Fruit fly (Drosophila melanogaster) whole organism, embryonic: ENCODE measurements around the gene CG17768.
A peak's percentile ranks its signal among the peaks of the same experiment; 100 is the strongest.

ENCODE experiments used
- ATbp ChIP-seq: fragments of 200-800 bp; sonication (Bioruptor generic); optimal IDR thresholded peaks from 2 replicates; lab custom pipeline; 2017; ENCODE audit warnings: missing biosample characterization, mild to moderate bottlenecking, missing genetic modification characterization, missing genetic modification reagents
- Abd-B ChIP-seq: fragments of 200-800 bp; sonication (Bioruptor generic); optimal IDR thresholded peaks from 2 replicates; lab custom pipeline; 2018; ENCODE audit warnings: missing biosample characterization, mild to moderate bottlenecking, missing genetic modification characterization, moderate library complexity
- Asciz ChIP-seq: fragments of 200-800 bp; sonication (Bioruptor generic); optimal IDR thresholded peaks from 2 replicates; lab custom pipeline; 2017; ENCODE audit warnings: missing biosample characterization, mild to moderate bottlenecking, missing genetic modification characterization, missing genetic modification reagents
- B-H2 ChIP-seq: fragments of 200-800 bp; sonication (Bioruptor generic); optimal IDR thresholded peaks from 2 replicates; lab custom pipeline; 2018; ENCODE audit warnings: missing biosample characterization, mild to moderate bottlenecking, missing genetic modification characterization
- Bgb ChIP-seq: fragments of 200-800 bp; sonication (Bioruptor generic); IDR thresholded peaks from 2 replicates; pipeline ENCODE4 v1.3.6; 2022; ENCODE audit warnings: missing biosample characterization, missing genetic modification characterization; ENCODE audit not compliant: partially characterized antibody
- Blimp-1 ChIP-seq: fragments of 200-800 bp; sonication (Bioruptor generic); optimal IDR thresholded peaks from 3 replicates; lab custom pipeline; 2018; ENCODE audit warnings: missing biosample characterization, missing genetic modification characterization, mild to moderate bottlenecking, moderate library complexity, missing genetic modification reagents
- CG11696 ChIP-seq: fragments of 200-800 bp; sonication (Bioruptor generic); IDR thresholded peaks from 2 replicates; pipeline ENCODE4 v1.3.6; 2022; ENCODE audit warnings: missing biosample characterization, missing genetic modification characterization
- CG12659 ChIP-seq: fragments of 200-800 bp; sonication (Bioruptor generic); optimal IDR thresholded peaks from 3 replicates; lab custom pipeline; 2017; ENCODE audit warnings: mild to moderate bottlenecking, missing biosample characterization, missing genetic modification reagents, missing genetic modification characterization
- CG12744 ChIP-seq: fragments of 200-800 bp; sonication (Bioruptor generic); optimal IDR thresholded peaks from 2 replicates; lab custom pipeline; 2016; ENCODE audit warnings: missing biosample characterization, missing genetic modification characterization
- CG13424 ChIP-seq: fragments of 200-800 bp; sonication (Bioruptor generic); optimal IDR thresholded peaks from 2 replicates; lab custom pipeline; 2019; ENCODE audit warnings: missing biosample characterization, mild to moderate bottlenecking, missing genetic modification characterization, moderate library complexity
- CG1602 ChIP-seq: fragments of 200-800 bp; sonication (Bioruptor generic); optimal IDR thresholded peaks from 3 replicates; lab custom pipeline; 2016; ENCODE audit warnings: missing biosample characterization, missing genetic modification characterization
- CG17612 ChIP-seq: fragments of 200-800 bp; sonication (Bioruptor generic); IDR thresholded peaks from 2 replicates; pipeline ENCODE4 v1.3.6; 2022; ENCODE audit warnings: missing biosample characterization, missing genetic modification characterization
- CG17829 ChIP-seq: fragments of 200-800 bp; optimal IDR thresholded peaks from 2 replicates; lab custom pipeline; 2019; ENCODE audit warnings: missing biosample characterization, mild to moderate bottlenecking, missing genetic modification characterization, moderate library complexity
- CG1792 ChIP-seq: fragments of 200-800 bp; sonication (Bioruptor generic); optimal IDR thresholded peaks from 2 replicates; lab custom pipeline; 2016; ENCODE audit warnings: missing biosample characterization, missing genetic modification characterization
- CG18262 ChIP-seq: fragments of 200-800 bp; optimal IDR thresholded peaks from 3 replicates; lab custom pipeline; 2019; ENCODE audit warnings: missing biosample characterization, mild to moderate bottlenecking, missing genetic modification characterization, moderate library complexity
- CG2129 ChIP-seq: fragments of 200-800 bp; sonication (Bioruptor generic); IDR thresholded peaks from 2 replicates; pipeline ENCODE4 v1.3.6; 2022; ENCODE audit warnings: missing biosample characterization, missing genetic modification characterization; ENCODE audit not compliant: partially characterized antibody
- CG31388 ChIP-seq: fragments of 200-800 bp; sonication (Bioruptor generic); optimal IDR thresholded peaks from 2 replicates; lab custom pipeline; 2016; ENCODE audit warnings: missing biosample characterization, missing genetic modification characterization
- CG3995 ChIP-seq: fragments of 200-800 bp; sonication (Bioruptor generic); optimal IDR thresholded peaks from 3 replicates; lab custom pipeline; 2016; ENCODE audit warnings: missing biosample characterization, missing genetic modification characterization
- CG5245 ChIP-seq: fragments of 200-800 bp; sonication (Bioruptor generic); optimal IDR thresholded peaks from 3 replicates; lab custom pipeline; 2016; ENCODE audit warnings: missing biosample characterization, missing genetic modification characterization
- CG7928 ChIP-seq: fragments of 200-800 bp; sonication (Bioruptor generic); optimal IDR thresholded peaks from 2 replicates; lab custom pipeline; 2017; ENCODE audit warnings: missing biosample characterization, mild to moderate bottlenecking, missing genetic modification characterization
- CG8281 ChIP-seq: fragments of 200-800 bp; sonication (Bioruptor generic); optimal IDR thresholded peaks from 2 replicates; lab custom pipeline; 2018; ENCODE audit warnings: missing biosample characterization, mild to moderate bottlenecking, missing genetic modification characterization, moderate library complexity
- CG9437 ChIP-seq: fragments of 200-800 bp; sonication (Bioruptor generic); optimal IDR thresholded peaks from 2 replicates; lab custom pipeline; 2018; ENCODE audit warnings: missing biosample characterization, mild to moderate bottlenecking, missing genetic modification characterization
- CG9797 ChIP-seq: fragments of 200-800 bp; sonication (Bioruptor generic); optimal IDR thresholded peaks from 3 replicates; lab custom pipeline; 2018; ENCODE audit warnings: missing biosample characterization, mild to moderate bottlenecking, missing genetic modification characterization
- CG9876 ChIP-seq: fragments of 200-800 bp; sonication (Bioruptor generic); optimal IDR thresholded peaks from 2 replicates; lab custom pipeline; 2016; ENCODE audit warnings: missing biosample characterization, missing genetic modification characterization
- CHES-1-like ChIP-seq: fragments of 200-800 bp; sonication (Bioruptor generic); optimal IDR thresholded peaks from 2 replicates; lab custom pipeline; 2016; ENCODE audit warnings: missing biosample characterization, missing genetic modification characterization
- Dref ChIP-seq: fragments of 200-800 bp; sonication (Bioruptor generic); IDR thresholded peaks from 2 replicates; pipeline ENCODE4 v1.3.6; 2022; ENCODE audit warnings: missing biosample characterization, missing genetic modification characterization
- E2f2 ChIP-seq: fragments of 200-800 bp; sonication (Bioruptor generic); IDR thresholded peaks from 2 replicates; pipeline ENCODE4 v1.3.6; 2022; ENCODE audit warnings: missing biosample characterization, missing genetic modification characterization
- ERR ChIP-seq: fragments of 200-800 bp; sonication (Bioruptor generic); optimal IDR thresholded peaks from 2 replicates; lab custom pipeline; 2016; ENCODE audit warnings: missing biosample characterization, missing genetic modification characterization
- HLH54F ChIP-seq: fragments of 200-800 bp; sonication (Bioruptor generic); optimal IDR thresholded peaks from 3 replicates; lab custom pipeline; 2016; ENCODE audit warnings: missing biosample characterization, missing genetic modification characterization
- Lim3 ChIP-seq: fragments of 200-800 bp; sonication (Bioruptor generic); IDR thresholded peaks from 2 replicates; pipeline ENCODE4 v1.3.6; 2022; ENCODE audit warnings: missing biosample characterization, missing genetic modification characterization
- Sry-β ChIP-seq: fragments of 200-800 bp; sonication (Bioruptor generic); optimal IDR thresholded peaks from 2 replicates; lab custom pipeline; 2018; ENCODE audit warnings: missing biosample characterization, mild to moderate bottlenecking, missing genetic modification characterization, moderate library complexity
- ab ChIP-seq: fragments of 200-800 bp; sonication (Bioruptor generic); optimal IDR thresholded peaks from 2 replicates; lab custom pipeline; 2016; ENCODE audit warnings: missing biosample characterization, missing genetic modification characterization
- ara ChIP-seq: fragments of 200-800 bp; sonication (Bioruptor generic); IDR thresholded peaks from 2 replicates; pipeline ENCODE4 v1.3.6; 2022; ENCODE audit warnings: missing biosample characterization, missing genetic modification characterization
- ase ChIP-seq: fragments of 200-800 bp; sonication (Bioruptor generic); IDR thresholded peaks from 3 replicates; pipeline ENCODE4 v1.3.6; 2022; ENCODE audit warnings: missing biosample characterization, missing genetic modification characterization
- cas ChIP-seq: fragments of 200-800 bp; sonication (Bioruptor generic); IDR thresholded peaks from 2 replicates; pipeline ENCODE4 v1.3.6; 2022; ENCODE audit warnings: missing biosample characterization, missing genetic modification characterization
- chinmo ChIP-seq: fragments of 200-800 bp; sonication (Bioruptor generic); IDR thresholded peaks from 4 replicates; pipeline ENCODE4 v1.3.6; 2022; ENCODE audit warnings: missing biosample characterization, missing genetic modification characterization; ENCODE audit not compliant: partially characterized antibody
- chn ChIP-seq: fragments of 200-800 bp; sonication (Bioruptor generic); optimal IDR thresholded peaks from 2 replicates; lab custom pipeline; 2016; ENCODE audit warnings: missing biosample characterization, missing genetic modification characterization
- corto ChIP-seq: fragments of 200-800 bp; sonication (Bioruptor generic); optimal IDR thresholded peaks from 2 replicates; lab custom pipeline; 2016; ENCODE audit warnings: missing biosample characterization, mild to moderate bottlenecking, missing genetic modification characterization, moderate library complexity
- dm ChIP-seq: fragments of 200-800 bp; sonication (Bioruptor generic); optimal IDR thresholded peaks from 3 replicates; lab custom pipeline; 2016; ENCODE audit warnings: missing biosample characterization, missing genetic modification characterization
- ems ChIP-seq: fragments of 200-800 bp; sonication (Bioruptor generic); optimal IDR thresholded peaks from 3 replicates; lab custom pipeline; 2016; ENCODE audit warnings: missing biosample characterization, missing genetic modification characterization
- fd3F ChIP-seq: fragments of 200-800 bp; sonication (Bioruptor generic); optimal IDR thresholded peaks from 2 replicates; lab custom pipeline; 2018; ENCODE audit warnings: missing biosample characterization, mild to moderate bottlenecking, missing genetic modification characterization, moderate library complexity
- fd96Cb ChIP-seq: fragments of 200-800 bp; sonication (Bioruptor generic); optimal IDR thresholded peaks from 2 replicates; lab custom pipeline; 2018; ENCODE audit warnings: missing biosample characterization, mild to moderate bottlenecking, missing genetic modification characterization, moderate library complexity
- grn ChIP-seq: fragments of 200-800 bp; sonication (Bioruptor generic); optimal IDR thresholded peaks from 3 replicates; lab custom pipeline; 2017; ENCODE audit warnings: missing biosample characterization, missing genetic modification characterization
- h ChIP-seq: fragments of >200 bp; optimal IDR thresholded peaks from 2 replicates; lab custom pipeline; 2017
- insv ChIP-seq, 2 experiments: fragments of 200-800 bp; sonication (Bioruptor generic); optimal IDR thresholded peaks; 3 replicates each; lab custom pipeline; 2016 to 2018; ENCODE audit warnings: missing biosample characterization in 2 of 2, missing genetic modification characterization in 2 of 2
- jumu ChIP-seq: fragments of 200-800 bp; sonication (Bioruptor generic); optimal IDR thresholded peaks from 3 replicates; lab custom pipeline; 2016; ENCODE audit warnings: missing biosample characterization, missing genetic modification characterization
- ranshi ChIP-seq: fragments of 200-800 bp; sonication (Bioruptor generic); IDR thresholded peaks from 2 replicates; pipeline ENCODE4 v1.3.6; 2022; ENCODE audit warnings: missing biosample characterization, missing genetic modification characterization
- slbo ChIP-seq: fragments of 200-800 bp; sonication (Bioruptor generic); IDR thresholded peaks from 2 replicates; pipeline ENCODE4 v1.3.6; 2022; ENCODE audit warnings: missing biosample characterization, missing genetic modification characterization
- stwl ChIP-seq: fragments of 200-800 bp; sonication (Bioruptor generic); optimal IDR thresholded peaks from 3 replicates; lab custom pipeline; 2018; ENCODE audit warnings: missing biosample characterization, mild to moderate bottlenecking, missing genetic modification characterization, moderate library complexity
- trem ChIP-seq: fragments of 200-800 bp; optimal IDR thresholded peaks from 3 replicates; lab custom pipeline; 2019; ENCODE audit warnings: missing biosample characterization, mild to moderate bottlenecking, missing genetic modification characterization, moderate library complexity
- twi ChIP-seq: fragments of 200-800 bp; optimal IDR thresholded peaks from 2 replicates; lab custom pipeline; 2019; ENCODE audit warnings: missing biosample characterization, mild to moderate bottlenecking, missing genetic modification characterization, moderate library complexity

CG17768 gene

DNA sequence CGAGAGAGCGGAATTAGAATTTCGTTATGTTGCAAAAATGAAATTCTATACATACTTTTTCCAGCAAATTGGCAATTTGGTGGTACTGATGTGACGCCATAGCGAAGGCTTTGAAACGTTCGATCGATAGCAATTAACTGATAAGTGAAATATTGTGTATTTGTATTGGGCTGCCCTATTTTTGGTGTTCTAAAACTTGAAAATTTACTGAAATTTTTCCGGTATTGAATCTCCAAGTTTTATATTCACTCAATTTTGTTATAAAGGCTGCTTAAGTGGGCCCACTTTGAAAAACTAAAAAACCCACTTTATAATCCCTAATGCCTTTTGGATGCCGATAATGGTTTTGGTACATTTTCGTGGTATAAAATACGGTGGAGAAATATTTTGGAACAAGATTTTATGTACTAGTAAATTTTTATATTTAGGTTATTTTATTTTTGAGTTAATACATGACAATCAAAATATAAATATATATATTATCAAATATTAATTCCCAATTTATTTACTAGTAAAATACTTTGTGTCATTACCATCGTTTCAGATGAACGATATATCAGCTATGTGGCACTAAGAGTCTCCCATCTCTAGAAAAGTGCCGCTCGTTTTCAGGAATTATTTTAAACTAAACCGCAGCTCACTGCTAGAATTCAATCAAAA is 42.5 kb downstream of the CG17768 start, which contains the start of the genes Cand1 and pim (continued):
- TF ChIP-seq CG11696 (GFP tag; lab: Robert Waterston, UW) (no peak), Abd-B (GFP tag; lab: Kevin White, UChicago) (peak; percentile 36), CG2129 (GFP tag; lab: Robert Waterston, UW) (0 out of 2 replicates have a peak, but pooled peaks have one; percentile 16), Bgb (GFP tag; lab: Robert Waterston, UW) (peak; percentile 65), ase (no peak), ab (no peak), corto (GFP tag; lab: Kevin White, UChicago) (no peak), twi (tag; lab: Kevin White, UChicago) (peak; percentile 15), CG3995 (GFP tag; lab: Kevin White, UChicago) (no peak), h (no peak), ranshi (no peak), CG13424 (peak; percentile 43), CHES-1-like (no peak), CG9437 (GFP tag; lab: Kevin White, UChicago) (no peak), ATbp (GFP tag; lab: Kevin White, UChicago) (no peak), trem (tag; lab: Kevin White, UChicago) (peak; percentile 81), stwl (tag; lab: Kevin White, UChicago) (peak; percentile 42), HLH54F (no peak), chinmo (GFP tag; lab: Robert Waterston, UW) (0 out of 4 replicates have a peak, but pooled peaks have one; percentile 38), Blimp-1 (no peak), CG8281 (no peak), ara (GFP tag; lab: Robert Waterston, UW) (no peak), CG18262 (tag; lab: Kevin White, UChicago) (peak; percentile 23), CG12744 (GFP tag; lab: Kevin White, UChicago) (no peak), grn (no peak), ems (GFP tag; lab: Kevin White, UChicago) (no peak), CG12659 (GFP tag; lab: Kevin White, UChicago) (peak; percentile 70), CG9876 (GFP tag; lab: Kevin White, UChicago) (no peak), slbo (GFP tag; lab: Robert Waterston, UW) (peak; percentile 55; the same call in 1 of the 2 replicates), cas (GFP tag; lab: Robert Waterston, UW) (no peak), B-H2 (GFP tag; lab: Kevin White, UChicago) (no peak), fd96Cb (tag; lab: Kevin White, UChicago) (no peak), CG17612 (no peak), Lim3 (GFP tag; lab: Robert Waterston, UW) (no peak), ERR (GFP tag; lab: Kevin White, UChicago) (no peak), CG1792 (GFP tag; lab: Kevin White, UChicago) (no peak), CG31388 (GFP tag; lab: Kevin White, UChicago) (no peak), Asciz (GFP tag; lab: Kevin White, UChicago) (no peak), CG17829 (peak; percentile 69), CG7928 (no peak), Sry-β (GFP tag; lab: Kevin White, UChicago) (no peak), CG1602 (GFP tag; lab: Kevin White, UChicago) (no peak), dm (GFP tag; lab: Kevin White, UChicago) (no peak), fd3F (GFP tag; lab: Kevin White, UChicago) (no peak), jumu (GFP tag; lab: Kevin White, UChicago) (no peak), Dref (GFP tag; lab: Robert Waterston, UW) (peak; percentile 42; the same call in 1 of the 2 replicates), CG9797 (GFP tag; lab: Kevin White, UChicago) (peak; percentile 59), chn (GFP tag; lab: Kevin White, UChicago) (no peak), CG5245 (GFP tag; lab: Kevin White, UChicago) (no peak), E2f2 (GFP tag; lab: Robert Waterston, UW) (peak; percentile 83), insv (GFP tag; optimal IDR thresholded peaks at IDR 0.05; lab: Kevin White, UChicago) (no peak)
